Fruit fly (Drosophila melanogaster) whole organism: Measurements from ENCODE around the gene Ugt303B1.

Source experiments
- CG8478 ChIP-seq: fragments of >200 bp; optimal IDR thresholded peaks from 2 replicates; lab custom pipeline; 2018; ENCODE audit warnings: inconsistent platforms
- Dll ChIP-seq: fragments of >200 bp; optimal IDR thresholded peaks from 2 replicates; lab custom pipeline; 2017
- EcR ChIP-seq, 2 experiments: fragments of >200 bp; optimal IDR thresholded peaks; 2 replicates each; lab custom pipeline; 2017; ENCODE audit warnings: missing biosample characterization in 2 of 2, missing genetic modification characterization in 2 of 2, missing genetic modification reagents in 2 of 2
- pan ChIP-seq: fragments of >200 bp; optimal IDR thresholded peaks from 2 replicates; lab custom pipeline; 2017
- psq ChIP-seq: fragments of >200 bp; optimal IDR thresholded peaks from 2 replicates; lab custom pipeline; 2017
- usp ChIP-seq: fragments of >200 bp; optimal IDR thresholded peaks from 2 replicates; lab custom pipeline; 2017; ENCODE audit warnings: missing biosample characterization, missing genetic modification characterization, mixed read lengths

- TF ChIP-seq Dll (lab: Kevin White, UChicago) (no peak), CG8478 (lab: Kevin White, UChicago) (no peak), pan (lab: Kevin White, UChicago) (no peak), EcR (GFP tag; optimal IDR thresholded peaks at IDR 0.05; lab: Kevin White, UChicago) (no peak), psq (lab: Kevin White, UChicago) (no peak), usp (GFP tag; lab: Kevin White, UChicago) (no peak)
These were observed 10.4 kb downstream of the Ugt303B1 start for dm6 chr3R:23526069-23526468.
